Worm (Caenorhabditis elegans) whole organism, midembryonic: ENCODE data around the gene F35C5.3.

Experiments
- T22C8.4 ChIP-seq: fragments of 200-800 bp; sonication (Bioruptor generic); IDR thresholded peaks from 2 replicates; pipeline ENCODE4 v1.3.6; 2022; ENCODE audit warnings: missing genetic modification characterization, missing compliant biosample characterization
- ref-1 ChIP-seq: fragments of 200-800 bp; sonication (Bioruptor generic); conservative IDR thresholded peaks from 2 replicates; pipeline ENCODE4 v1.3.6; 2022; ENCODE audit warnings: missing genetic modification reagents, missing genetic modification characterization, missing compliant biosample characterization
- tab-1 ChIP-seq: fragments of 200-800 bp; sonication (Bioruptor generic); IDR thresholded peaks from 2 replicates; pipeline ENCODE4 v1.3.6; 2022; ENCODE audit warnings: missing genetic modification characterization, missing compliant biosample characterization
- ztf-23 ChIP-seq: fragments of 200-800 bp; sonication (Bioruptor generic); IDR thresholded peaks from 2 replicates; pipeline ENCODE4 v1.3.6; 2022; ENCODE audit warnings: missing genetic modification reagents, missing genetic modification characterization, missing compliant biosample characterization

DNA sequence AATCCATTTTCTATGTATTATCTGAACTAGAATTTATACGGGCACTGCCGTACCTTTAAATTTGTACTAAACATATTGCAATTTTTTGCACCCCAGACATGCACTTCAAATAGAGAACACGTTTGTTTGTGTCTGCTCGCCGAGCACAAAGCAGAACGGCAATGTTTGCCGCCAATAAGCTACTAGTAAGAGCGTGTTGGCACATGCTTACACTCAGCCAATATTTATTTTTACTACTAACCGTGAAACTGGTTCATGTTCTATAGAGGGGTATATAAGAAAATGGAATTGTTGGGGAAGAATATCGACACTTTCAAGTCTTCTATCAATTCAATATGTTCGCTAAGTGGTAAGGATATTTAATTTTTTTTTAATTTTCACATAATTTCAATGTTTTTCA is 18.5 kb downstream of the F35C5.3 start, which contains the start of gene nspb-11:
- TF ChIP-seq ztf-23 (GFP tag; lab: Robert Waterston, UW) (no peak), tab-1 (GFP tag; lab: Robert Waterston, UW) (no peak), T22C8.4 (no peak), ref-1 (GFP tag; lab: Robert Waterston, UW) (no peak)
